Worm (Caenorhabditis elegans) whole organism, L4 larva: ENCODE measurements around the gene ttr-48.

Experiments
- F49E8.2 ChIP-seq: sonication (generic microtip); optimal IDR thresholded peaks from 2 replicates; lab custom pipeline; 2016; ENCODE audit warnings: missing compliant biosample characterization, mild to moderate bottlenecking, missing genetic modification characterization, borderline replicate concordance
- fos-1 ChIP-seq: fragments of 150-350 bp; optimal IDR thresholded peaks from 2 replicates; lab custom pipeline; 2014; ENCODE audit warnings: missing biosample characterization, missing genetic modification characterization
- hlh-11 ChIP-seq: fragments of 200-800 bp; sonication (Bioruptor generic); optimal IDR thresholded peaks from 2 replicates; lab custom pipeline; 2018; ENCODE audit warnings: mild to moderate bottlenecking, missing genetic modification characterization, missing compliant biosample characterization
- nhr-28 ChIP-seq: fragments of 150-350 bp; optimal IDR thresholded peaks from 2 replicates; lab custom pipeline; 2014; ENCODE audit warnings: missing biosample characterization, missing genetic modification characterization
- nhr-6 ChIP-seq: fragments of 150-350 bp; optimal IDR thresholded peaks from 2 replicates; lab custom pipeline; 2014; ENCODE audit warnings: missing biosample characterization, missing genetic modification characterization
- unc-62 ChIP-seq, 3 experiments: fragments of 150-350 bp in 1 of 3; sonication (generic microtip); optimal IDR thresholded peaks in 2 of 3; peaks in 1 of 3; 1 replicate in 1 of 3; 2 replicates in 2 of 3; lab custom pipeline; 2014 to 2017; ENCODE audit warnings: missing biosample characterization in 3 of 3, missing genetic modification characterization in 3 of 3, missing genetic modification reagents in 3 of 3, missing genotype in 1 of 3
- ztf-11 ChIP-seq: fragments of 150-350 bp; optimal IDR thresholded peaks from 2 replicates; lab custom pipeline; 2014; ENCODE audit warnings: missing biosample characterization, missing genetic modification characterization

- TF ChIP-seq fos-1 (tag; lab: Kevin White, UChicago) (no peak), nhr-6 (tag; lab: Kevin White, UChicago) (peak; percentile 54), unc-62 (GFP tag; optimal IDR thresholded peaks at IDR 0.05 in 1 of 2; lab: Kevin White, UChicago) (no peak), unc-62 (tag; optimal IDR thresholded peaks at IDR 0.05; lab: Kevin White, UChicago) (no peak), F49E8.2 (tag; lab: Kevin White, UChicago) (peak; percentile 42), hlh-11 (tag; lab: Kevin White, UChicago) (peak; percentile 20), nhr-28 (tag; lab: Kevin White, UChicago) (no peak), ztf-11 (tag; lab: Kevin White, UChicago) (no peak)
Measured at ce11 chrX:3793389-3793788, 48.9 kb downstream of the ttr-48 start.
